Worm (Caenorhabditis elegans) whole organism, L1 larva: ENCODE data around the gene lite-1.

Source experiments
- C04F5.9 ChIP-seq: sonication (generic microtip); optimal IDR thresholded peaks from 2 replicates; lab custom pipeline; 2016; ENCODE audit warnings: missing genetic modification characterization, missing compliant biosample characterization
- C16A3.4 ChIP-seq: fragments of 150-350 bp; optimal IDR thresholded peaks from 2 replicates; lab custom pipeline; 2014; ENCODE audit warnings: missing biosample characterization, missing genetic modification characterization
- aly-2 ChIP-seq: fragments of 150-350 bp; optimal IDR thresholded peaks from 2 replicates; lab custom pipeline; 2014; ENCODE audit warnings: missing biosample characterization, missing genetic modification characterization
- ama-1 ChIP-seq: fragments of 150-350 bp; optimal IDR thresholded peaks from 2 replicates; lab custom pipeline; 2014
- blmp-1 ChIP-seq: fragments of 150-350 bp; optimal IDR thresholded peaks from 2 replicates; lab custom pipeline; 2014; ENCODE audit warnings: missing biosample characterization, missing genetic modification characterization
- ceh-8 ChIP-seq: fragments of 200-800 bp; sonication (Bioruptor generic); optimal IDR thresholded peaks from 2 replicates; lab custom pipeline; 2018; ENCODE audit warnings: mild to moderate bottlenecking, missing genetic modification characterization, moderate library complexity, missing compliant biosample characterization
- ceh-88 ChIP-seq: fragments of 200-800 bp; sonication (Bioruptor generic); IDR thresholded peaks from 2 replicates; pipeline ENCODE4 v1.3.6; 2022; ENCODE audit warnings: missing genetic modification characterization, missing compliant biosample characterization
- ces-1 ChIP-seq: fragments of 150-350 bp; optimal IDR thresholded peaks from 2 replicates; lab custom pipeline; 2014; ENCODE audit warnings: missing biosample characterization, missing genetic modification reagents, missing genetic modification characterization
- dpl-1 ChIP-seq, 3 experiments: fragments of 150-350 bp in 2 of 3; sonication (generic microtip) in 1 of 3; optimal IDR thresholded peaks; 2 replicates each; lab custom pipeline; 2014 to 2017; ENCODE audit warnings: missing biosample characterization in 3 of 3, missing genetic modification characterization in 3 of 3, missing genetic modification reagents in 3 of 3
- dsc-1 ChIP-seq: sonication (generic microtip); optimal IDR thresholded peaks from 2 replicates; lab custom pipeline; 2016; ENCODE audit warnings: mild to moderate bottlenecking, missing genetic modification characterization, missing compliant biosample characterization
- efl-3 ChIP-seq: fragments of 200-800 bp; sonication (Bioruptor generic); optimal IDR thresholded peaks from 2 replicates; lab custom pipeline; 2018; ENCODE audit warnings: mild to moderate bottlenecking, missing genetic modification characterization, missing compliant biosample characterization
- egl-27 ChIP-seq, 2 experiments: fragments of 150-350 bp in 1 of 2; sonication (generic microtip); optimal IDR thresholded peaks; 3 replicates each; lab custom pipeline; 2017 to 2018; ENCODE audit warnings: missing biosample characterization in 2 of 2, missing genetic modification characterization in 2 of 2, missing genetic modification reagents in 2 of 2
- elt-2 ChIP-seq: sonication (generic microtip); optimal IDR thresholded peaks from 2 replicates; lab custom pipeline; 2016; ENCODE audit warnings: missing genetic modification characterization, mild to moderate bottlenecking, inconsistent platforms, missing compliant biosample characterization, missing genetic modification reagents
- elt-3 ChIP-seq, 6 experiments: fragments of 150-350 bp in 1 of 6; sonication (generic microtip); optimal IDR thresholded peaks; 2 replicates each; lab custom pipeline; 2017 to 2018; ENCODE audit warnings: missing biosample characterization in 6 of 6, missing genetic modification characterization in 6 of 6, inconsistent platforms in 1 of 6
- fkh-10 ChIP-seq: sonication (generic microtip); optimal IDR thresholded peaks from 2 replicates; lab custom pipeline; 2017; ENCODE audit warnings: missing biosample characterization, missing genetic modification reagents, missing genetic modification characterization
- fkh-8 ChIP-seq: sonication (generic microtip); optimal IDR thresholded peaks from 2 replicates; lab custom pipeline; 2016; ENCODE audit warnings: mild to moderate bottlenecking, missing genetic modification characterization, missing compliant biosample characterization
- grh-1 ChIP-seq: fragments of 200-800 bp; sonication (Bioruptor generic); IDR thresholded peaks from 2 replicates; pipeline ENCODE4 v1.3.6; 2022; ENCODE audit warnings: missing genetic modification reagents, missing genetic modification characterization, missing compliant biosample characterization
- hlh-17 ChIP-seq: fragments of 200-800 bp; sonication (Bioruptor generic); optimal IDR thresholded peaks from 2 replicates; lab custom pipeline; 2018; ENCODE audit warnings: missing genetic modification characterization, mild to moderate bottlenecking, missing compliant biosample characterization, moderate library complexity, borderline replicate concordance
- hlh-4 ChIP-seq: sonication (generic microtip); optimal IDR thresholded peaks from 2 replicates; lab custom pipeline; 2016; ENCODE audit warnings: mild to moderate bottlenecking, missing genetic modification characterization, missing compliant biosample characterization
- hpl-2 ChIP-seq: fragments of 150-350 bp; optimal IDR thresholded peaks from 2 replicates; lab custom pipeline; 2014; ENCODE audit warnings: missing biosample characterization, missing genetic modification reagents, missing genetic modification characterization
- jun-1 ChIP-seq: fragments of 150-350 bp; optimal IDR thresholded peaks from 2 replicates; lab custom pipeline; 2014; ENCODE audit warnings: missing biosample characterization, missing genetic modification reagents, missing genetic modification characterization
- lin-14 ChIP-seq: fragments of 200-800 bp; sonication (Bioruptor generic); optimal IDR thresholded peaks from 2 replicates; lab custom pipeline; 2018; ENCODE audit warnings: mild to moderate bottlenecking, missing genetic modification characterization, moderate library complexity, missing compliant biosample characterization
- lin-15B ChIP-seq: fragments of 150-350 bp; sonication (generic microtip); optimal IDR thresholded peaks from 3 replicates; lab custom pipeline; 2014; ENCODE audit warnings: missing biosample characterization, missing genetic modification characterization
- lin-35 ChIP-seq, 2 experiments: fragments of 150-350 bp; optimal IDR thresholded peaks; 2 replicates each; lab custom pipeline; 2014; ENCODE audit warnings: missing biosample characterization in 2 of 2, missing genetic modification characterization in 2 of 2, missing genetic modification reagents in 2 of 2
- lin-39 ChIP-seq: fragments of 150-350 bp; optimal IDR thresholded peaks from 2 replicates; lab custom pipeline; 2014; ENCODE audit warnings: missing biosample characterization, missing genetic modification reagents, missing genetic modification characterization
- lir-3 ChIP-seq: sonication (generic microtip); optimal IDR thresholded peaks from 2 replicates; lab custom pipeline; 2016; ENCODE audit warnings: mild to moderate bottlenecking, missing genetic modification characterization, moderate library complexity, missing compliant biosample characterization; ENCODE audit not compliant: poor library complexity
- lsy-2 ChIP-seq, 2 experiments: fragments of 150-350 bp; optimal IDR thresholded peaks; 2 replicates each; lab custom pipeline; 2014; ENCODE audit warnings: missing biosample characterization in 2 of 2, missing genetic modification characterization in 2 of 2
- mab-9 ChIP-seq: fragments of 200-800 bp; sonication (Bioruptor generic); IDR thresholded peaks from 2 replicates; pipeline ENCODE4 v1.3.6; 2022; ENCODE audit warnings: missing genetic modification reagents, missing genetic modification characterization, missing compliant biosample characterization
- mdl-1 ChIP-seq, 2 experiments: fragments of 150-350 bp; optimal IDR thresholded peaks; 2 replicates each; lab custom pipeline; 2014 to 2017; ENCODE audit warnings: missing biosample characterization in 2 of 2, missing genetic modification characterization in 2 of 2, inconsistent platforms in 1 of 2
- nhr-71 ChIP-seq: sonication (generic microtip); optimal IDR thresholded peaks from 2 replicates; lab custom pipeline; 2016; ENCODE audit warnings: mild to moderate bottlenecking, missing genetic modification characterization, moderate library complexity, missing compliant biosample characterization
- nhr-84 ChIP-seq: sonication (generic microtip); optimal IDR thresholded peaks from 2 replicates; lab custom pipeline; 2017; ENCODE audit warnings: missing biosample characterization, missing genetic modification characterization
- nhr-85 ChIP-seq: sonication (generic microtip); peaks from one replicate; lab custom pipeline; 2016; ENCODE audit warnings: missing genetic modification characterization, inconsistent platforms, missing compliant biosample characterization
- nhr-90 ChIP-seq: sonication (generic microtip); optimal IDR thresholded peaks from 2 replicates; lab custom pipeline; 2016; ENCODE audit warnings: mild to moderate bottlenecking, missing genetic modification characterization, missing compliant biosample characterization; ENCODE audit not compliant: poor library complexity
- rnt-1 ChIP-seq: sonication (generic microtip); optimal IDR thresholded peaks from 2 replicates; lab custom pipeline; 2016; ENCODE audit warnings: mild to moderate bottlenecking, missing genetic modification characterization, moderate library complexity, missing compliant biosample characterization
- snpc-4 ChIP-seq: fragments of 150-350 bp; optimal IDR thresholded peaks from 2 replicates; lab custom pipeline; 2014; ENCODE audit warnings: missing biosample characterization, missing genetic modification characterization
- snu-23 ChIP-seq: sonication (generic microtip); optimal IDR thresholded peaks from 2 replicates; lab custom pipeline; 2016; ENCODE audit warnings: missing genetic modification characterization, missing compliant biosample characterization
- sox-4 ChIP-seq: sonication (generic microtip); optimal IDR thresholded peaks from 2 replicates; lab custom pipeline; 2016; ENCODE audit warnings: missing genetic modification characterization, missing compliant biosample characterization
- tbx-2 ChIP-seq: sonication (generic microtip); optimal IDR thresholded peaks from 2 replicates; lab custom pipeline; 2016; ENCODE audit warnings: missing genetic modification characterization, missing compliant biosample characterization
- tlp-1 ChIP-seq: fragments of 150-350 bp; optimal IDR thresholded peaks from 2 replicates; lab custom pipeline; 2014; ENCODE audit warnings: missing biosample characterization, missing genetic modification characterization
- vab-15 ChIP-seq: sonication (generic microtip); optimal IDR thresholded peaks from 2 replicates; lab custom pipeline; 2017; ENCODE audit warnings: missing genotype, mild to moderate bottlenecking, missing genetic modification characterization, missing compliant biosample characterization
- zag-1 ChIP-seq: fragments of 150-350 bp; optimal IDR thresholded peaks from 2 replicates; lab custom pipeline; 2014; ENCODE audit warnings: missing biosample characterization, missing genetic modification characterization
- ztf-11 ChIP-seq, 2 experiments: sonication (generic microtip); optimal IDR thresholded peaks; 2 replicates each; lab custom pipeline; 2016 to 2017; ENCODE audit warnings: missing genetic modification characterization in 2 of 2, missing biosample characterization in 1 of 2, missing compliant biosample characterization in 1 of 2

Gene lite-1

DNA sequence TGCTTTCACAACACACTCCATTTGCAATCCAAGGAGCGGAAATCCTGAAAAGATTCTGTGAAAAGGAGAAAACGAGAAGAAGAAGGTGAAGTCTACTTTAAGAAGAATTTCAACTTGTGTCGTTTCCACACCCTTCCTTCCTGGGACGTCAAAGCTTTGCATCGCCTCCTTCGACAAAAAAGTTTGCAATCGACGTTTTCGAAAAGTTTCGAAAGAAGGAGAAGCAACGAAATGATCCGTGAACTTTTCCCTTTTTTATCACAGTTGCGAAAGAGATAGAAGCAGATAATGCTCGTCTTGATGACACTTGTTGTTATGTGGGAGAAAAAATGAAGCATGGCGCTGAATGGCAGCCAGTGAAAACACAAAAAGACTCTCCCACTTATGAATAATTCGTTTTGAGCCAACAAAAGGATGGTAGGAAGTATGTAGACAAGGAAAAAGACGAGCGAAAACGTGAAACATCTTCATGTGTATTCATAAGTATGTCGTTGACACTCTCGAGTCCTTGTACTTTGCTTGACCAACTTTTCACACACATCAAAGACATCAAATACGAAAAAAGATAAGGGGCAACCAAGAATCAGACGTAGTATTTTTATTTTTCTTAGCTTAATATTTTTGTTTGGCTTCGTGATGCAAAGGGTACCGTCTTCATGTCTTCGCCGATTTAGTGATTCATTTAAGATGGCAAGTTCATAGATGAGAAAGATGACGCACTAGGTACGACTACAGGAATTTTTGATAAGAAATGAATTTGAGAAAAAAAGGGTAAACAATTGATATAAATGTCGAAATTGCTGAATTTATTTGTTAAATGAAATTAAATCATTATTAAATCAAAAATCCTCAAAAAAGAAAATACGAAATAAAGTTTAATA lies 18.4 kb upstream of the lite-1 start (continued):
- no peak for TF ChIP-seq snu-23 (GFP tag; lab: Kevin White, UChicago)
- TF ChIP-seq lir-3 (tag; lab: Kevin White, UChicago): no peak

DNA sequence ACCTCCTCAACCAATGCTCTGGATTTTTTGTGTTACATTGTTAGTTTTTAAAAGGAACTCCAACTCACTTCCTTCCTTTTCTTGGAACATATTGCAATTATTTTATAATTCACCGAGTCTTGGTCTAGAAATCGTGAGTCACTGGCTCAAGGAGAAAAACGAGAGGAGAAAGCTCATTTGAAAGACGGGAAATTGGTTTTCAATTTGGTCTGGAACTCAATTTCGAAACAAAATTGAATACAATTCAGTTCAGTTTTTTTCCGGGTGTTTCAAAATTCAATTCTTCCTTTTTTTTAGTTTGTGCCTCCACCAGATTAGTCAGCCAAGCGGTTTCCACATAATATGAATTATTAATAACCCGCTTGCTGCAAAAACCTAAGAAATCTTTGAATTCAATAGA lies 17.3 kb upstream of the lite-1 start:
- TF ChIP-seq ceh-8 (GFP tag; lab: Kevin White, UChicago) (no peak), jun-1 (tag; lab: Kevin White, UChicago) (no peak), lsy-2 (tag; optimal IDR thresholded peaks at IDR 0.05; lab: Kevin White, UChicago) (peak in 1 of 2 experiments; percentile 0), ama-1 (lab: Kevin White, UChicago) (no peak), ceh-88 (no peak), egl-27 (tag; optimal IDR thresholded peaks at IDR 0.05; lab: Kevin White, UChicago) (no peak), lin-35 (GFP tag; optimal IDR thresholded peaks at IDR 0.05; lab: Kevin White, UChicago) (no peak), nhr-90 (tag; lab: Kevin White, UChicago) (no peak), hlh-4 (tag; lab: Kevin White, UChicago) (no peak), grh-1 (GFP tag; lab: Robert Waterston, UW) (no peak), snpc-4 (tag; lab: Kevin White, UChicago) (no peak), sox-4 (tag; lab: Kevin White, UChicago) (no peak), elt-3 (tag; optimal IDR thresholded peaks at IDR 0.05; lab: Kevin White, UChicago) (no peak), dsc-1 (no peak), lin-14 (GFP tag; lab: Kevin White, UChicago) (peak; percentile 57), lin-39 (tag; lab: Kevin White, UChicago) (no peak), zag-1 (tag; lab: Kevin White, UChicago) (peak; percentile 42), mdl-1 (tag; optimal IDR thresholded peaks at IDR 0.05; lab: Kevin White, UChicago) (no peak), fkh-8 (tag; lab: Kevin White, UChicago) (peak; percentile 25), hpl-2 (no peak), elt-2 (no peak), nhr-71 (tag; lab: Kevin White, UChicago) (no peak), nhr-85 (tag; lab: Kevin White, UChicago) (no peak), tlp-1 (tag; lab: Kevin White, UChicago) (no peak), blmp-1 (tag; lab: Kevin White, UChicago) (no peak), fkh-10 (peak; percentile 11), hlh-17 (no peak), rnt-1 (tag; lab: Kevin White, UChicago) (no peak), tbx-2 (tag; lab: Kevin White, UChicago) (peak; percentile 35), aly-2 (tag; lab: Kevin White, UChicago) (no peak), ztf-11 (tag; optimal IDR thresholded peaks at IDR 0.05; lab: Kevin White, UChicago) (no peak), vab-15 (tag; lab: Kevin White, UChicago) (no peak), C04F5.9 (tag; lab: Kevin White, UChicago) (no peak), efl-3 (no peak), mab-9 (GFP tag; lab: Robert Waterston, UW) (no peak), nhr-84 (tag; lab: Kevin White, UChicago) (no peak), dpl-1 (GFP tag; optimal IDR thresholded peaks at IDR 0.05; lab: Kevin White, UChicago) (no peak), ces-1 (GFP tag; lab: Kevin White, UChicago) (peak; percentile 47), lin-15B (no peak), C16A3.4 (tag; lab: Kevin White, UChicago) (no peak), snu-23 (GFP tag; lab: Kevin White, UChicago) (no peak)
- TF ChIP-seq, all 84 proteins: peak for 7
